Worm (Caenorhabditis elegans): ENCODE results near the gene hda-5.

- no peak for TF ChIP-seq lag-1 (GFP tag; IDR thresholded peaks at IDR 0.05)
- TF ChIP-seq B0035.1 (tag; optimal IDR thresholded peaks at IDR 0.05): peak; percentile 38
- peak; percentile 91 for TF ChIP-seq B0336.3 (GFP tag; IDR thresholded peaks at IDR 0.05)
- TF ChIP-seq ztf-25 (GFP tag; IDR thresholded peaks at IDR 0.05): no peak
Observed at ce11 chrII:11749490-11750172, 49.2 kb upstream of the hda-5 start.
